Worm (Caenorhabditis elegans) whole organism, L4 larva: ENCODE measurements around the gene mogs-1.

Source experiments
- F37D6.2 ChIP-seq: sonication (generic microtip); optimal IDR thresholded peaks from 2 replicates; lab custom pipeline; 2016; ENCODE audit warnings: mild to moderate bottlenecking, missing genetic modification characterization, missing compliant biosample characterization
- T20F7.1 ChIP-seq: fragments of 200-800 bp; sonication (Bioruptor generic); optimal IDR thresholded peaks from 2 replicates; lab custom pipeline; 2018; ENCODE audit warnings: mild to moderate bottlenecking, missing genetic modification characterization, missing compliant biosample characterization
- Y105C5A.15 ChIP-seq: fragments of 200-800 bp; sonication (Bioruptor generic); IDR thresholded peaks from 2 replicates; pipeline ENCODE4 v1.3.6; 2022; ENCODE audit warnings: missing genetic modification characterization, missing compliant biosample characterization
- ZK337.2 ChIP-seq: fragments of 200-800 bp; sonication (Bioruptor generic); IDR thresholded peaks from 2 replicates; pipeline ENCODE4 v1.3.6; 2022; ENCODE audit warnings: missing genetic modification reagents, missing genetic modification characterization, missing compliant biosample characterization
- aha-1 ChIP-seq: fragments of 150-350 bp; peaks from one replicate; lab custom pipeline; 2014; ENCODE audit warnings: missing biosample characterization, missing genetic modification characterization
- arid-1 ChIP-seq: fragments of 200-800 bp; sonication (Bioruptor generic); conservative IDR thresholded peaks from 2 replicates; pipeline ENCODE4 v1.3.6; 2022; ENCODE audit warnings: missing genetic modification reagents, missing genetic modification characterization, missing compliant biosample characterization
- ceh-20 ChIP-seq: fragments of 200-800 bp; sonication (Bioruptor generic); IDR thresholded peaks from 2 replicates; pipeline ENCODE4 v1.3.6; 2022; ENCODE audit warnings: missing genetic modification reagents, missing genetic modification characterization, missing compliant biosample characterization
- ceh-28 ChIP-seq: fragments of 150-350 bp; optimal IDR thresholded peaks from 2 replicates; lab custom pipeline; 2014; ENCODE audit warnings: missing biosample characterization, missing genetic modification reagents, missing genetic modification characterization
- ceh-82 ChIP-seq: sonication (generic microtip); optimal IDR thresholded peaks from 2 replicates; lab custom pipeline; 2017; ENCODE audit warnings: missing biosample characterization, missing genetic modification characterization
- ctbp-1 ChIP-seq: fragments of 200-800 bp; sonication (Bioruptor generic); IDR thresholded peaks from 2 replicates; pipeline ENCODE4 v1.3.6; 2022; ENCODE audit warnings: missing genetic modification reagents, missing genetic modification characterization, missing compliant biosample characterization
- daf-16 ChIP-seq, 3 experiments: sonication (generic microtip); optimal IDR thresholded peaks; 2 replicates each; lab custom pipeline; 2016 to 2017; ENCODE audit warnings: missing genetic modification characterization in 3 of 3, missing genetic modification reagents in 3 of 3, mild to moderate bottlenecking in 2 of 3, missing compliant biosample characterization in 2 of 3, missing biosample characterization in 1 of 3, moderate library complexity in 1 of 3
- dve-1 ChIP-seq: sonication (generic microtip); optimal IDR thresholded peaks from 2 replicates; lab custom pipeline; 2017; ENCODE audit warnings: antibody characterized with exemption, mild to moderate bottlenecking, missing genetic modification characterization, missing compliant biosample characterization; ENCODE audit not compliant: insufficient read depth
- egl-27 ChIP-seq: sonication (generic microtip); optimal IDR thresholded peaks from 3 replicates; lab custom pipeline; 2017; ENCODE audit warnings: missing biosample characterization, missing genetic modification reagents, missing genetic modification characterization
- egl-43 ChIP-seq: fragments of 200-800 bp; sonication (Bioruptor generic); IDR thresholded peaks from 2 replicates; pipeline ENCODE4 v1.3.6; 2022; ENCODE audit warnings: missing genetic modification reagents, missing genetic modification characterization, missing compliant biosample characterization
- fkh-10 ChIP-seq: fragments of 150-350 bp; optimal IDR thresholded peaks from 2 replicates; lab custom pipeline; 2014; ENCODE audit warnings: missing biosample characterization, missing genetic modification reagents, missing genetic modification characterization
- hlh-30 ChIP-seq: sonication (generic microtip); optimal IDR thresholded peaks from 2 replicates; lab custom pipeline; 2017; ENCODE audit warnings: antibody characterized with exemption, mild to moderate bottlenecking, missing genetic modification characterization, missing compliant biosample characterization; ENCODE audit not compliant: insufficient read depth
- hmg-1.1 ChIP-seq: fragments of 200-800 bp; sonication (Bioruptor generic); IDR thresholded peaks from 2 replicates; pipeline ENCODE4 v1.3.6; 2022; ENCODE audit warnings: missing genetic modification reagents, missing genetic modification characterization, missing compliant biosample characterization
- jun-1 ChIP-seq: fragments of 150-350 bp; optimal IDR thresholded peaks from 2 replicates; lab custom pipeline; 2014; ENCODE audit warnings: missing biosample characterization, missing genetic modification reagents, missing genetic modification characterization
- lim-7 ChIP-seq: fragments of 200-800 bp; sonication (Bioruptor generic); IDR thresholded peaks from 2 replicates; pipeline ENCODE4 v1.3.6; 2022; ENCODE audit warnings: missing genetic modification characterization, missing compliant biosample characterization
- lin-13 ChIP-seq: fragments of 150-350 bp; optimal IDR thresholded peaks from 2 replicates; lab custom pipeline; 2014; ENCODE audit warnings: missing biosample characterization, missing genetic modification reagents, missing genetic modification characterization
- lin-15B ChIP-seq: fragments of 150-350 bp; sonication (generic microtip); optimal IDR thresholded peaks from 3 replicates; lab custom pipeline; 2014; ENCODE audit warnings: missing biosample characterization, missing genetic modification characterization
- lsy-2 ChIP-seq, 2 experiments: fragments of 150-350 bp in 1 of 2; sonication (generic microtip) in 1 of 2; optimal IDR thresholded peaks; 2 replicates each; lab custom pipeline; 2014 to 2017; ENCODE audit warnings: missing biosample characterization in 2 of 2, missing genetic modification characterization in 2 of 2
- mep-1 ChIP-seq: fragments of 150-350 bp; sonication (generic microtip); optimal IDR thresholded peaks from 3 replicates; lab custom pipeline; 2014; ENCODE audit warnings: missing biosample characterization, missing genetic modification characterization
- mes-2 ChIP-seq: sonication (generic microtip); optimal IDR thresholded peaks from 2 replicates; lab custom pipeline; 2016; ENCODE audit warnings: missing genotype, mild to moderate bottlenecking, missing genetic modification characterization, missing compliant biosample characterization; ENCODE audit not compliant: poor library complexity, severe bottlenecking
- mxl-2 ChIP-seq: fragments of 200-800 bp; sonication (Bioruptor generic); conservative IDR thresholded peaks from 2 replicates; pipeline ENCODE4 v1.3.6; 2022; ENCODE audit warnings: missing genetic modification reagents, missing genetic modification characterization, missing compliant biosample characterization
- nhr-48 ChIP-seq: sonication (generic microtip); optimal IDR thresholded peaks from 2 replicates; lab custom pipeline; 2016; ENCODE audit warnings: mild to moderate bottlenecking, missing genetic modification characterization, missing compliant biosample characterization
- nhr-6 ChIP-seq: fragments of 150-350 bp; optimal IDR thresholded peaks from 2 replicates; lab custom pipeline; 2014; ENCODE audit warnings: missing biosample characterization, missing genetic modification characterization
- saeg-2 ChIP-seq: fragments of 200-800 bp; sonication (Bioruptor generic); IDR thresholded peaks from 2 replicates; pipeline ENCODE4 v1.3.6; 2022; ENCODE audit warnings: missing genetic modification reagents, missing genetic modification characterization, missing compliant biosample characterization
- sdz-12 ChIP-seq: fragments of 200-800 bp; sonication (Bioruptor generic); optimal IDR thresholded peaks from 2 replicates; lab custom pipeline; 2018; ENCODE audit warnings: mild to moderate bottlenecking, missing genetic modification characterization, missing compliant biosample characterization
- unc-62 ChIP-seq, 3 experiments: fragments of 150-350 bp in 1 of 3; sonication (generic microtip); optimal IDR thresholded peaks in 2 of 3; peaks in 1 of 3; 1 replicate in 1 of 3; 2 replicates in 2 of 3; lab custom pipeline; 2014 to 2017; ENCODE audit warnings: missing biosample characterization in 3 of 3, missing genetic modification characterization in 3 of 3, missing genetic modification reagents in 3 of 3, missing genotype in 1 of 3
- vab-7 ChIP-seq: fragments of 200-800 bp; sonication (Bioruptor generic); IDR thresholded peaks from 2 replicates; pipeline ENCODE4 v1.3.6; 2022; ENCODE audit warnings: missing genetic modification reagents, missing genetic modification characterization, missing compliant biosample characterization
- zag-1 ChIP-seq: fragments of 150-350 bp; optimal IDR thresholded peaks from 2 replicates; lab custom pipeline; 2014; ENCODE audit warnings: missing biosample characterization, missing genetic modification characterization
- zfp-3 ChIP-seq: fragments of 200-800 bp; sonication (Bioruptor generic); conservative IDR thresholded peaks from 2 replicates; pipeline ENCODE4 v1.3.6; 2022; ENCODE audit warnings: missing genetic modification reagents, missing genetic modification characterization, missing compliant biosample characterization

mogs-1 gene

ce11 chrIV:11051963-11052362 lies 30.2 kb upstream of the mogs-1 start:
- no peak for TF ChIP-seq Y105C5A.15 (GFP tag; lab: Robert Waterston, UW)
- TF ChIP-seq unc-62 (GFP tag; optimal IDR thresholded peaks at IDR 0.05 in 1 of 2; lab: Kevin White, UChicago): peak in 1 of 2 experiments; percentile 91
- TF ChIP-seq unc-62 (tag; optimal IDR thresholded peaks at IDR 0.05; lab: Kevin White, UChicago): no peak

- peak; percentile 39 for TF ChIP-seq aha-1 (tag; lab: Kevin White, UChicago)
- TF ChIP-seq zag-1 (tag; lab: Kevin White, UChicago): no peak
- TF ChIP-seq unc-62 (GFP tag; optimal IDR thresholded peaks at IDR 0.05 in 1 of 2; lab: Kevin White, UChicago): peak in 1 of 2 experiments; percentile 92
- TF ChIP-seq unc-62 (tag; optimal IDR thresholded peaks at IDR 0.05; lab: Kevin White, UChicago): no peak
Measured at ce11 chrIV:11049806-11050205, 28.1 kb upstream of the mogs-1 start, which contains the start of gene F36H1.3. F36H1.3 (plus strand) TSS chrIV:11050128.

ce11 chrIV:11048871-11049270 lies 27.1 kb upstream of the mogs-1 start, which contains the start of gene F36H1.11:
F36H1.11 (plus strand) TSS chrIV:11049171.
- TF ChIP-seq F37D6.2: no peak
- no peak for TF ChIP-seq jun-1 (tag; lab: Kevin White, UChicago)
- no peak for TF ChIP-seq nhr-48 (tag; lab: Kevin White, UChicago)
- no peak for TF ChIP-seq ceh-20 (GFP tag; lab: Robert Waterston, UW)
- TF ChIP-seq mes-2: no peak
- no peak for TF ChIP-seq lin-13 (GFP tag; lab: Kevin White, UChicago)
- TF ChIP-seq egl-27: no peak
- no peak for TF ChIP-seq vab-7
- no peak for TF ChIP-seq ceh-28
- TF ChIP-seq saeg-2 (GFP tag; lab: Robert Waterston, UW): no peak
- TF ChIP-seq sdz-12 (GFP tag; lab: Kevin White, UChicago): no peak
- TF ChIP-seq mxl-2 (GFP tag; lab: Robert Waterston, UW): no peak
- TF ChIP-seq egl-43: no peak
- no peak for TF ChIP-seq ZK337.2 (GFP tag; lab: Robert Waterston, UW)
- no peak for TF ChIP-seq nhr-6
- no peak for TF ChIP-seq ctbp-1
- no peak for TF ChIP-seq daf-16 (GFP tag; optimal IDR thresholded peaks at IDR 0.05; lab: Kevin White, UChicago)
- no peak for TF ChIP-seq daf-16 (tag; optimal IDR thresholded peaks at IDR 0.05; lab: Kevin White, UChicago)
- TF ChIP-seq zfp-3 (GFP tag; lab: Robert Waterston, UW): no peak
- TF ChIP-seq ceh-82 (tag; lab: Kevin White, UChicago): no peak
- no peak for TF ChIP-seq lsy-2 (tag; optimal IDR thresholded peaks at IDR 0.05; lab: Kevin White, UChicago)

- TF ChIP-seq hlh-30 (tag; lab: Kevin White, UChicago): no peak
- TF ChIP-seq arid-1 (GFP tag; lab: Robert Waterston, UW): no peak
- TF ChIP-seq fkh-10 (GFP tag; lab: Kevin White, UChicago): no peak
- no peak for TF ChIP-seq vab-7
- no peak for TF ChIP-seq lin-15B (tag; lab: Kevin White, UChicago)
- TF ChIP-seq unc-62 (GFP tag; optimal IDR thresholded peaks at IDR 0.05 in 1 of 2; lab: Kevin White, UChicago): peak in 1 of 2 experiments; percentile 96
- TF ChIP-seq unc-62 (tag; optimal IDR thresholded peaks at IDR 0.05; lab: Kevin White, UChicago): no peak
- TF ChIP-seq ctbp-1: no peak
Measured at ce11 chrIV:11044377-11044776, 22.6 kb upstream of the mogs-1 start.

- TF ChIP-seq aha-1 (tag; lab: Kevin White, UChicago) (peak; percentile 13), hmg-1.1 (GFP tag; lab: Robert Waterston, UW) (0 out of 2 replicates have a peak, but pooled peaks have one; percentile 9), T20F7.1 (GFP tag; lab: Kevin White, UChicago) (no peak), lim-7 (GFP tag; lab: Robert Waterston, UW) (no peak), dve-1 (no peak), ctbp-1 (0 out of 2 replicates have a peak, but pooled peaks have one; percentile 27), mep-1 (no peak), mes-2 (peak; percentile 6)
Measured at ce11 chrIV:11038665-11039064, 16.9 kb upstream of the mogs-1 start.
